Fruit fly (Drosophila melanogaster) whole organism, embryonic: ENCODE measurements around the gene e.
A peak's percentile ranks its signal among the peaks of the same experiment; 100 is the strongest.

Source experiments
- Antp ChIP-seq: fragments of 200-800 bp; sonication (Bioruptor generic); optimal IDR thresholded peaks from 3 replicates; lab custom pipeline; 2016; ENCODE audit warnings: missing biosample characterization, missing genetic modification characterization
- CG10543 ChIP-seq: fragments of 200-800 bp; sonication (Bioruptor generic); optimal IDR thresholded peaks from 3 replicates; lab custom pipeline; 2017; ENCODE audit warnings: missing biosample characterization, mild to moderate bottlenecking, missing genetic modification characterization, moderate library complexity
- CG11247 ChIP-seq: fragments of 200-800 bp; sonication (Bioruptor generic); IDR thresholded peaks from 2 replicates; pipeline ENCODE4 v1.3.6; 2022; ENCODE audit warnings: missing biosample characterization, missing genetic modification characterization
- CG12744 ChIP-seq: fragments of 200-800 bp; sonication (Bioruptor generic); optimal IDR thresholded peaks from 2 replicates; lab custom pipeline; 2016; ENCODE audit warnings: missing biosample characterization, missing genetic modification characterization
- CG15073 ChIP-seq: fragments of 200-800 bp; sonication (Bioruptor generic); optimal IDR thresholded peaks from 2 replicates; lab custom pipeline; 2016; ENCODE audit warnings: missing biosample characterization, missing genetic modification characterization
- CG15269 ChIP-seq: fragments of 200-800 bp; sonication (Bioruptor generic); optimal IDR thresholded peaks from 2 replicates; lab custom pipeline; 2018; ENCODE audit warnings: missing biosample characterization, mild to moderate bottlenecking, missing genetic modification characterization, moderate library complexity
- CG16779 ChIP-seq: fragments of 200-800 bp; sonication (Bioruptor generic); IDR thresholded peaks from 2 replicates; pipeline ENCODE4 v1.3.6; 2022; ENCODE audit warnings: missing biosample characterization, missing genetic modification characterization
- CG17385 ChIP-seq: fragments of 200-800 bp; sonication (Bioruptor generic); optimal IDR thresholded peaks from 3 replicates; lab custom pipeline; 2018; ENCODE audit warnings: missing biosample characterization, mild to moderate bottlenecking, missing genetic modification characterization
- CG31224 ChIP-seq: fragments of 200-800 bp; sonication (Bioruptor generic); IDR thresholded peaks from 2 replicates; pipeline ENCODE4 v1.3.6; 2022; ENCODE audit warnings: missing biosample characterization, missing genetic modification characterization
- CG3163 ChIP-seq: fragments of 200-800 bp; sonication (Bioruptor generic); optimal IDR thresholded peaks from 3 replicates; lab custom pipeline; 2016; ENCODE audit warnings: missing biosample characterization, missing genetic modification characterization
- CG4424 ChIP-seq: fragments of 200-800 bp; sonication (Bioruptor generic); optimal IDR thresholded peaks from 3 replicates; lab custom pipeline; 2016; ENCODE audit warnings: missing biosample characterization, missing genetic modification characterization
- CG6854 ChIP-seq: fragments of 200-800 bp; sonication (Bioruptor generic); optimal IDR thresholded peaks from 3 replicates; lab custom pipeline; 2017; ENCODE audit warnings: missing biosample characterization, mild to moderate bottlenecking, missing genetic modification characterization
- CG9727 ChIP-seq: fragments of 200-800 bp; sonication (Bioruptor generic); optimal IDR thresholded peaks from 3 replicates; lab custom pipeline; 2017; ENCODE audit warnings: missing biosample characterization, mild to moderate bottlenecking, missing genetic modification characterization
- CG9817 ChIP-seq: fragments of 200-800 bp; sonication (Bioruptor generic); optimal IDR thresholded peaks from 2 replicates; lab custom pipeline; 2018; ENCODE audit warnings: missing biosample characterization, mild to moderate bottlenecking, missing genetic modification characterization, moderate library complexity
- Dad ChIP-seq: fragments of 200-800 bp; sonication (Bioruptor generic); optimal IDR thresholded peaks from 3 replicates; lab custom pipeline; 2016; ENCODE audit warnings: missing biosample characterization, missing genetic modification characterization
- Dbx ChIP-seq: fragments of 200-800 bp; sonication (Bioruptor generic); IDR thresholded peaks from 3 replicates; pipeline ENCODE4 v1.3.6; 2022; ENCODE audit warnings: missing biosample characterization, missing genetic modification characterization
- Fer3 ChIP-seq: fragments of 200-800 bp; sonication (Bioruptor generic); optimal IDR thresholded peaks from 2 replicates; lab custom pipeline; 2018; ENCODE audit warnings: missing biosample characterization, mild to moderate bottlenecking, missing genetic modification characterization, moderate library complexity
- HLHmδ ChIP-seq: fragments of 200-800 bp; sonication (Bioruptor generic); optimal IDR thresholded peaks from 2 replicates; lab custom pipeline; 2018; ENCODE audit warnings: missing biosample characterization, mild to moderate bottlenecking, missing genetic modification characterization, moderate library complexity
- Hmr ChIP-seq: fragments of 200-800 bp; sonication (Bioruptor generic); optimal IDR thresholded peaks from 3 replicates; lab custom pipeline; 2017; ENCODE audit warnings: mild to moderate bottlenecking, missing biosample characterization, missing genetic modification reagents, missing genetic modification characterization
- Hmx ChIP-seq: fragments of 200-800 bp; sonication (Bioruptor generic); optimal IDR thresholded peaks from 2 replicates; lab custom pipeline; 2016; ENCODE audit warnings: missing biosample characterization, missing genetic modification characterization
- Hr3 ChIP-seq: fragments of 200-800 bp; sonication (Bioruptor generic); optimal IDR thresholded peaks from 3 replicates; lab custom pipeline; 2016; ENCODE audit warnings: missing biosample characterization, missing genetic modification characterization
- Hsf ChIP-seq: fragments of 200-800 bp; sonication (Bioruptor generic); optimal IDR thresholded peaks from 3 replicates; lab custom pipeline; 2016; ENCODE audit warnings: missing biosample characterization, missing genetic modification characterization
- Kr ChIP-seq: fragments of 200-800 bp; sonication (Bioruptor generic); optimal IDR thresholded peaks from 2 replicates; lab custom pipeline; 2017; ENCODE audit warnings: missing biosample characterization, mild to moderate bottlenecking, missing genetic modification characterization
- Mrtf ChIP-seq: fragments of 200-800 bp; sonication (Bioruptor generic); IDR thresholded peaks from 3 replicates; pipeline ENCODE4 v1.3.6; 2022; ENCODE audit warnings: missing biosample characterization, missing genetic modification characterization
- NFAT ChIP-seq: fragments of 200-800 bp; sonication (Bioruptor generic); IDR thresholded peaks from 2 replicates; pipeline ENCODE4 v1.3.6; 2022; ENCODE audit warnings: missing biosample characterization, missing genetic modification characterization
- NfI ChIP-seq: fragments of 200-800 bp; sonication (Bioruptor generic); optimal IDR thresholded peaks from 3 replicates; lab custom pipeline; 2018; ENCODE audit warnings: missing biosample characterization, mild to moderate bottlenecking, missing genetic modification characterization, moderate library complexity
- Ptx1 ChIP-seq: fragments of 200-800 bp; sonication (Bioruptor generic); IDR thresholded peaks from 2 replicates; pipeline ENCODE4 v1.3.6; 2022; ENCODE audit warnings: missing biosample characterization, missing genetic modification characterization
- Rfx ChIP-seq: fragments of 200-800 bp; sonication (Bioruptor generic); IDR thresholded peaks from 2 replicates; pipeline ENCODE4 v1.3.6; 2022; ENCODE audit warnings: missing biosample characterization, missing genetic modification characterization
- abd-A ChIP-seq: fragments of 200-800 bp; sonication (Bioruptor generic); optimal IDR thresholded peaks from 3 replicates; lab custom pipeline; 2019; ENCODE audit warnings: missing biosample characterization, mild to moderate bottlenecking, missing genetic modification characterization, moderate library complexity
- ci ChIP-seq: fragments of 200-800 bp; sonication (Bioruptor generic); IDR thresholded peaks from 3 replicates; pipeline ENCODE4 v1.3.6; 2022; ENCODE audit warnings: missing biosample characterization, missing genetic modification characterization
- da ChIP-seq: fragments of 200-800 bp; sonication (Bioruptor generic); optimal IDR thresholded peaks from 2 replicates; lab custom pipeline; 2016; ENCODE audit warnings: missing biosample characterization, missing genetic modification characterization
- dmrt99B ChIP-seq: fragments of 200-800 bp; sonication (Bioruptor generic); optimal IDR thresholded peaks from 2 replicates; lab custom pipeline; 2018; ENCODE audit warnings: missing biosample characterization, mild to moderate bottlenecking, missing genetic modification characterization, moderate library complexity
- dpn ChIP-seq, 2 experiments: fragments of 200-800 bp; sonication (Bioruptor generic); optimal IDR thresholded peaks; 3 replicates each; lab custom pipeline; 2016; ENCODE audit warnings: missing biosample characterization in 2 of 2, missing genetic modification characterization in 2 of 2
- ewg ChIP-seq: fragments of 200-800 bp; sonication (Bioruptor generic); optimal IDR thresholded peaks from 3 replicates; lab custom pipeline; 2017; ENCODE audit warnings: mild to moderate bottlenecking, missing biosample characterization, missing genetic modification reagents, missing genetic modification characterization
- fd3F ChIP-seq: fragments of 200-800 bp; sonication (Bioruptor generic); optimal IDR thresholded peaks from 2 replicates; lab custom pipeline; 2018; ENCODE audit warnings: missing biosample characterization, mild to moderate bottlenecking, missing genetic modification characterization, moderate library complexity
- gfzf ChIP-seq: fragments of 200-800 bp; sonication (Bioruptor generic); optimal IDR thresholded peaks from 2 replicates; lab custom pipeline; 2016; ENCODE audit warnings: missing biosample characterization, mild to moderate bottlenecking, missing genetic modification characterization, moderate library complexity
- oc ChIP-seq: fragments of 200-800 bp; sonication (Bioruptor generic); optimal IDR thresholded peaks from 2 replicates; lab custom pipeline; 2018; ENCODE audit warnings: missing biosample characterization, mild to moderate bottlenecking, missing genetic modification characterization, moderate library complexity
- repo ChIP-seq: fragments of 200-800 bp; sonication (Bioruptor generic); optimal IDR thresholded peaks from 2 replicates; lab custom pipeline; 2016; ENCODE audit warnings: missing biosample characterization, missing genetic modification characterization
- slbo ChIP-seq: fragments of 200-800 bp; sonication (Bioruptor generic); IDR thresholded peaks from 2 replicates; pipeline ENCODE4 v1.3.6; 2022; ENCODE audit warnings: missing biosample characterization, missing genetic modification characterization
- tio ChIP-seq: fragments of 200-800 bp; sonication (Bioruptor generic); optimal IDR thresholded peaks from 2 replicates; lab custom pipeline; 2017; ENCODE audit warnings: missing biosample characterization, missing genetic modification characterization, inconsistent platforms
- unc-4 ChIP-seq: fragments of 200-800 bp; sonication (Bioruptor generic); IDR thresholded peaks from 2 replicates; pipeline ENCODE4 v1.3.6; 2022; ENCODE audit warnings: missing biosample characterization, missing genetic modification characterization; ENCODE audit not compliant: partially characterized antibody
- unpg ChIP-seq: fragments of 200-800 bp; sonication (Bioruptor generic); optimal IDR thresholded peaks from 3 replicates; lab custom pipeline; 2018; ENCODE audit warnings: missing biosample characterization, mild to moderate bottlenecking, missing genetic modification characterization, moderate library complexity
- usp ChIP-seq: fragments of >200 bp; optimal IDR thresholded peaks from 2 replicates; lab custom pipeline; 2017; ENCODE audit warnings: missing biosample characterization, missing genetic modification characterization
- zfh1 ChIP-seq: fragments of 200-800 bp; sonication (Bioruptor generic); IDR thresholded peaks from 3 replicates; pipeline ENCODE4 v1.3.6; 2022; ENCODE audit warnings: missing biosample characterization, missing genetic modification characterization

Gene e

DNA sequence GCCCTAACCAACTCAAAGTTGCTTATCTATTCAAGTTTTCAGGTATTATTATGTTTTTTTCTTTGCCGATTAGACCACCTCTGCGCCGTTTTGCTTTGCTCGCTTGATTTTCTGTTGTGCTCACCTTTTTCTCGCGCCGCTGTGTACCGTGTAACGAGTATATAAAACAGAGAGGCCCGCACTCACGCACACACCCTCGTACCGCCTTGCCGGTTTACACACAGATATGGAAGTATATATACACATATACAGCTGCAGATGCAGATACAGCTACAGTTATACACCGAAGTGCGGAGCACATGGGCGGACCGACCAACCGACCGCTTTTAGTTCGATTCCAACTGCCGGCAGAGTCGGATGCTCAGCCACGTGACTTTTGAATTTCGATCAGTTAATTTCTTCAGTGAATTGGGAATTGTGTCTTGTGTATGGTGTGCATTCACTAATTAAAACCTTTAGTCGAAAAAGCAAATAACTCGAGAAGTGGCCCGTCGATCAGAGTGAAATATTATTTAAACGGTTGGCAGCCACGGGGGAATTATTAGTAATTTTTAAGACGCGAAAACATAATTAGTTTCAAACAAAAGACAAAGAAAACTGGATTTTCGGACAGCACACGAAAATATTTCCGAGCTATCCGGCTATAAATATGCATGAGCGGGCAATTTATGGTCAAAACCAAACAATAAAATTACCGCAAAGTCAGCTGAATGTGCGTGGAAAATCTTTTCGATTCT lies 48.3 kb downstream of the e start (continued):
- TF ChIP-seq slbo (GFP tag; lab: Robert Waterston, UW), result 0 out of 2 replicates have a peak, but pooled peaks have one; percentile 3

DNA sequence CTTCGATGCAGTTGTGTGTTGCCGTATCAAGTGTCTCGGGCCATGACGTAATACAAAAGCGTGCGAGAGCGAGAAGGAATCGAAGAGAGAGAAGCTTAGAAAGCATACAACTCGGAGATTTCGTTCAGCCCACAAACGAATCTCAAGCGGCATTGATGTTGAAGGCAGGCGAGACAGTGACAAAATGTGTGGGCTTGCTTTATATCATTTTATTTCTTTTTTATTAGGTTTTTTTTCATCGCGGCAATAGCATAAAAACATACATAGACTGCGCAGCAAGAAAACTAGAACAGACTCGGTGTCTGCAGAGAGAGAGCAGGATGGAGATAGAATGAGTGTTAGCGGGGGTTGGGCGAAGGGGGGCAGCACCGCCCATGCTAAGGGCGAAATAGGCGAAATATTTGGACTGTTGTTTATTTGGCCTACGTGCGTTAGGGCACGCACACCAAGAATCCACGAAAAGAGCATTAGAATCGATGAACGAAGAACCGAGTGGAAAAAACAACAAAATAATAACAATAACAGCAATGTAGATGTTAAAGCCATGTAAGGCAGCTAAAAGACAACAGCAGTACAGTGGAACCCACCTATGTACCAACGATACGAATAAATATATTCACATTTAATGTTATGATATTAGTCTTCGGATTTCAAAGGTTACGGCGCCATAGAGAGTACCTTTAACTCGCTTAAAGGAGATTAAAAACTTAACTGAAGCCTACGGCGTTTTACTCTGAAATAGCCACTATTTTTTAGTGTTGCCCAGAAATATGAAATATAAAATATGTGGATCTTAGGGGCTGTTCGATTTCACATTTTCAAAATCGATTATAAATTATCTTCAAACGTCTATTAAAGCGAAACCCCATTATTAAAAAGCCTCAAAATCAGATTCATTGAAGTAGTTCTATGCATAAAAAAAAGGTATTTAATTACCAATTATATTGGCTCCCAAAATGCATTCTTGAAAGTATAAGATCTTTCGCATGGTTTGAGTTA lies 49.3 kb downstream of the e start:
- TF ChIP-seq CG9727 (GFP tag; lab: Kevin White, UChicago), result peak; percentile 50
- TF ChIP-seq da (GFP tag; lab: Kevin White, UChicago), result no peak
- TF ChIP-seq Antp (GFP tag; lab: Kevin White, UChicago), result peak; percentile 2
- peak; percentile 38 for TF ChIP-seq unpg (GFP tag; lab: Kevin White, UChicago)
- TF ChIP-seq dpn (GFP tag; optimal IDR thresholded peaks at IDR 0.05; lab: Kevin White, UChicago), result peak in 1 of 2 experiments; percentile 27
- no peak for TF ChIP-seq repo (GFP tag; lab: Kevin White, UChicago)
- TF ChIP-seq Ptx1, result peak; percentile 65
- no peak for TF ChIP-seq CG15073 (GFP tag; lab: Kevin White, UChicago)
- TF ChIP-seq CG31224 (GFP tag; lab: Robert Waterston, UW), result no peak
- TF ChIP-seq CG16779 (GFP tag; lab: Robert Waterston, UW), result no peak
- peak; percentile 53; the same call in 1 of the 3 replicates for TF ChIP-seq Mrtf (GFP tag; lab: Robert Waterston, UW)
- peak; percentile 32 for TF ChIP-seq CG4424 (GFP tag; lab: Kevin White, UChicago)
- TF ChIP-seq Dbx (GFP tag; lab: Robert Waterston, UW), result 0 out of 3 replicates have a peak, but pooled peaks have one; percentile 39
- TF ChIP-seq unc-4 (GFP tag; lab: Robert Waterston, UW), result 0 out of 2 replicates have a peak, but pooled peaks have one; percentile 15
- no peak for TF ChIP-seq ewg (GFP tag; lab: Kevin White, UChicago)
- peak; percentile 30 for TF ChIP-seq Hmx (GFP tag; lab: Kevin White, UChicago)
- peak; percentile 21 for TF ChIP-seq fd3F
- peak; percentile 55 for TF ChIP-seq dmrt99B (tag; lab: Kevin White, UChicago)
- TF ChIP-seq Rfx (GFP tag; lab: Robert Waterston, UW), result peak; percentile 51; the same call in 1 of the 2 replicates
- TF ChIP-seq zfh1 (GFP tag; lab: Robert Waterston, UW), result peak; percentile 51; the same call in 2 of the 3 replicates
- TF ChIP-seq CG17385, result no peak
- peak; percentile 64 for TF ChIP-seq Hmr (GFP tag; lab: Kevin White, UChicago)
- TF ChIP-seq CG15269, result peak; percentile 41
- TF ChIP-seq CG6854 (GFP tag; lab: Kevin White, UChicago), result no peak
- TF ChIP-seq NfI (GFP tag; lab: Kevin White, UChicago), result no peak
- peak; percentile 54 for TF ChIP-seq CG10543
- peak; percentile 55; the same call in 1 of the 2 replicates for TF ChIP-seq CG11247 (GFP tag; lab: Robert Waterston, UW)
- peak; percentile 5 for TF ChIP-seq Hr3 (GFP tag; lab: Kevin White, UChicago)
- TF ChIP-seq HLHmδ, result no peak
- peak; percentile 6 for TF ChIP-seq Fer3 (tag; lab: Kevin White, UChicago)
- TF ChIP-seq Dad (GFP tag; lab: Kevin White, UChicago), result no peak
- peak; percentile 40 for TF ChIP-seq CG9817 (tag; lab: Kevin White, UChicago)
- no peak for TF ChIP-seq usp (GFP tag; lab: Kevin White, UChicago)
- TF ChIP-seq Kr (GFP tag; lab: Kevin White, UChicago), result no peak
- peak; percentile 99 for TF ChIP-seq abd-A (tag; lab: Kevin White, UChicago)
- no peak for TF ChIP-seq CG3163 (GFP tag; lab: Kevin White, UChicago)
- TF ChIP-seq tio, result peak; percentile 61
- TF ChIP-seq ci, result peak; percentile 38; the same call in 2 of the 3 replicates
- peak; percentile 42 for TF ChIP-seq Hsf
- no peak for TF ChIP-seq gfzf (GFP tag; lab: Kevin White, UChicago)
- 0 out of 2 replicates have a peak, but pooled peaks have one; percentile 37 for TF ChIP-seq NFAT
- peak; percentile 23 for TF ChIP-seq oc (tag; lab: Kevin White, UChicago)
- TF ChIP-seq CG12744, result no peak
